Worm (Caenorhabditis elegans): ENCODE measurements around the gene mtq-2.
A peak's percentile ranks its signal among the peaks of the same experiment; 100 is the strongest.

Gene mtq-2

DNA sequence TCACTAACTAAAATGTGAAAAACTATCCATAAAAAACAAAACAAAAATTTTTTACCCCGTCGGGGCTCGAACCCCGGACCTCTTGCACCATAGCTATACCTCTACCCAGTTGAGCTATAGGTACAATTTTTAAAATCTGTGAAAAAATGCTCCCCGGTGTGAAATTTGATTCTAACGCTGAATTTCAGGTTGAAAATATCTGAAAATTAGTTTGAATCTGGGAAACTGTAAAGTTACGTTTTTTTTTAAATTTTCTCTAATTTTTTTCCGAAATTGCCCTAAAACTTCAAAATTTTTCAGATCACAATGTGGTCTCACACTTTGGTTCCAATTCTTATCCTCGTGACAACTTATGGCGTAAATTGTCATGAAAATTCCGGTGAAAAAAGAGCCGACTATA, 18.6 kb upstream of the mtq-2 start, which contains the start of gene Y59C2A.1:
TSS of gene Y59C2A.1 (plus strand) at position 301 of the 400 bp plus-strand sequence.
- TF ChIP-seq nhr-6 (tag; optimal IDR thresholded peaks at IDR 0.05) (no peak), ztf-11 (tag; optimal IDR thresholded peaks at IDR 0.05) (no peak), mab-5 (tag; optimal IDR thresholded peaks at IDR 0.05) (no peak), snpc-4 (tag; optimal IDR thresholded peaks at IDR 0.05) (no peak), lsy-2 (tag; optimal IDR thresholded peaks at IDR 0.05) (no peak), sma-3 (GFP tag; optimal IDR thresholded peaks at IDR 0.05) (no peak), crh-2 (tag; optimal IDR thresholded peaks at IDR 0.05) (no peak), peb-1 (tag; optimal IDR thresholded peaks at IDR 0.05) (no peak), mbf-1 (tag; optimal IDR thresholded peaks at IDR 0.05) (no peak), nhr-25 (tag; optimal IDR thresholded peaks at IDR 0.05) (no peak), C34F6.9 (tag; optimal IDR thresholded peaks at IDR 0.05) (no peak), alr-1 (tag; optimal IDR thresholded peaks at IDR 0.05) (no peak), R02D3.7 (tag; optimal IDR thresholded peaks at IDR 0.05) (no peak), zag-1 (tag; optimal IDR thresholded peaks at IDR 0.05) (no peak), nhr-11 (tag; optimal IDR thresholded peaks at IDR 0.05) (no peak), egl-27 (tag; optimal IDR thresholded peaks at IDR 0.05) (no peak)

ce11 chrII:2206064-2206722, 16.9 kb upstream of the mtq-2 start:
- no peak for TF ChIP-seq skn-1 (tag; optimal IDR thresholded peaks at IDR 0.05)
- no peak for TF ChIP-seq ztf-1 (GFP tag; conservative IDR thresholded peaks at IDR 0.05)
- no peak for TF ChIP-seq ama-1 (optimal IDR thresholded peaks at IDR 0.05)
- TF ChIP-seq aly-2 (tag; optimal IDR thresholded peaks at IDR 0.05) = no peak
- no peak for TF ChIP-seq dmd-4 (tag; optimal IDR thresholded peaks at IDR 0.05)
- TF ChIP-seq nhr-237 (tag; optimal IDR thresholded peaks at IDR 0.05) = no peak
- TF ChIP-seq sma-9 (GFP tag; optimal IDR thresholded peaks at IDR 0.05) = no peak
- no peak for TF ChIP-seq sma-9 (tag; optimal IDR thresholded peaks at IDR 0.05)

DNA sequence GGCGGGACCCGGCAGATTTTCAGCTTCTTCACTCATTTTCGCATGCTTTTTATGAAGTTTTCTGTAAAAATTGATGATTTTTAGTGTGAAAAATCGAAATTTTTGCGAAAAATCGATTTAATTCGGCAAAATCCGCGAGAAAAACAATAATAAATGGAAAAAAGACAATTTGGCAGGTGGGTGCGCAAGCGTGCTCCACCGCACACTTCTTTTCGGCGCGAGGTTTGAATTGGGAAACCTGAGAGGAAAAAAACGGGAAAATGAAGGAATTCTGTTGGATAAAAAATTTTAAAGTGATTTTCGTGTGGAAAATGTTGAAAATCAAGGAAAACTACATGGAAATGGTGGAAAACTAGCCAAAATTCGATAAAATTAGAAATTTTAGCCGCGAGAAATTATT, 14.8 kb upstream of the mtq-2 start, which contains the start of gene Y59C2A.2:
TSS of gene Y59C2A.2 (minus strand) at position 61 of the 400 bp plus-strand sequence.
- TF ChIP-seq mdl-1 (tag; optimal IDR thresholded peaks at IDR 0.05) (no peak), crh-2 (tag; optimal IDR thresholded peaks at IDR 0.05) (peak; percentile 8), unc-55 (GFP tag; optimal IDR thresholded peaks at IDR 0.05) (peak; percentile 56), ceh-82 (tag; optimal IDR thresholded peaks at IDR 0.05) (no peak), unc-39 (tag; optimal IDR thresholded peaks at IDR 0.05) (no peak), gmeb-1 (tag; optimal IDR thresholded peaks at IDR 0.05) (peak; percentile 92), C34F6.9 (tag; optimal IDR thresholded peaks at IDR 0.05) (peak; percentile 27), nhr-129 (tag; optimal IDR thresholded peaks at IDR 0.05) (peak; percentile 29), nhr-237 (tag; optimal IDR thresholded peaks at IDR 0.05) (no peak), snpc-4 (tag; optimal IDR thresholded peaks at IDR 0.05) (no peak), nhr-21 (tag; optimal IDR thresholded peaks at IDR 0.05) (no peak), ZK546.5 (tag; optimal IDR thresholded peaks at IDR 0.05) (no peak), lsy-2 (tag; optimal IDR thresholded peaks at IDR 0.05) (peak in 1 of 2 experiments; percentile 71), lin-13 (GFP tag; optimal IDR thresholded peaks at IDR 0.05) (peak; percentile 53)

DNA sequence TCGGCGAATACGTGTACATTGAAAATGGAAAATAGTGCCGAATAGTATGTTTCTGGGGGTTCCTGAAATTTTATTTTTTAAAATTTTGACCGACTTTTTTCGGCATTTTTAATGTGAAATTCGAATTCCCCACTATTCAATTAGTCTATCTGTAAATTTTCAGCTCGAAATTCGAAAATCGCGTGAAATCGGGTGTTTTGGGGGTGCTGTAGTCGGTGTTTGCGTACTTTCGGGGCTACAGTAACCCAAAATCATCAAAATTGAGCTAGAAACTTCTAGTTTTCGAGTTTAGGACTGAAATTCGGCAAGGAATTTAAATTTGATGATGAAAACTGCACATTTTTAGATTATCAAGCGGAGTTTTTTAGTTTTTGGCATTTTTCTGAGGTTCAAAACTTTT, 12.9 kb upstream of the mtq-2 start:
- no peak for TF ChIP-seq peb-1 (tag; optimal IDR thresholded peaks at IDR 0.05)
- TF ChIP-seq nhr-11 (tag; optimal IDR thresholded peaks at IDR 0.05) = no peak
- TF ChIP-seq nhr-25 (tag; optimal IDR thresholded peaks at IDR 0.05) = no peak
- TF ChIP-seq sem-4 (tag; optimal IDR thresholded peaks at IDR 0.05) = no peak
- TF ChIP-seq R02D3.7 (tag; optimal IDR thresholded peaks at IDR 0.05) = no peak
- no peak for TF ChIP-seq nhr-12 (tag; optimal IDR thresholded peaks at IDR 0.05)
- TF ChIP-seq ztf-1 (GFP tag; conservative IDR thresholded peaks at IDR 0.05) = no peak
- TF ChIP-seq ZK546.5 (tag; optimal IDR thresholded peaks at IDR 0.05) = no peak
- no peak for TF ChIP-seq nhr-129 (tag; optimal IDR thresholded peaks at IDR 0.05)

- TF ChIP-seq ama-1 (optimal IDR thresholded peaks at IDR 0.05) (no peak), lin-39 (tag; optimal IDR thresholded peaks at IDR 0.05) (no peak), nhr-11 (tag; optimal IDR thresholded peaks at IDR 0.05) (no peak), blmp-1 (tag; optimal IDR thresholded peaks at IDR 0.05; ENCODE audit: insufficient read depth) (no peak), unc-55 (GFP tag; optimal IDR thresholded peaks at IDR 0.05) (peak; percentile 20), ztf-11 (tag; optimal IDR thresholded peaks at IDR 0.05) (no peak), fos-1 (tag; optimal IDR thresholded peaks at IDR 0.05) (no peak), lin-11 (tag; optimal IDR thresholded peaks at IDR 0.05) (no peak), ceh-16 (tag; optimal IDR thresholded peaks at IDR 0.05) (no peak), snpc-4 (tag; optimal IDR thresholded peaks at IDR 0.05) (no peak), aly-2 (tag; optimal IDR thresholded peaks at IDR 0.05) (no peak), mbf-1 (tag; optimal IDR thresholded peaks at IDR 0.05) (no peak), ZK546.5 (tag; optimal IDR thresholded peaks at IDR 0.05) (no peak), R02D3.7 (tag; optimal IDR thresholded peaks at IDR 0.05) (no peak), nhr-6 (tag; optimal IDR thresholded peaks at IDR 0.05) (no peak), sma-3 (GFP tag; optimal IDR thresholded peaks at IDR 0.05) (no peak), nhr-21 (tag; optimal IDR thresholded peaks at IDR 0.05) (no peak), mdl-1 (tag; optimal IDR thresholded peaks at IDR 0.05) (peak in 1 of 2 experiments; percentile 18), elt-3 (tag; optimal IDR thresholded peaks at IDR 0.05) (no peak), ztf-1 (GFP tag; conservative IDR thresholded peaks at IDR 0.05) (no peak), Y55F3AM.14 (GFP tag; optimal IDR thresholded peaks at IDR 0.05) (no peak), nhr-25 (tag; optimal IDR thresholded peaks at IDR 0.05) (no peak), C34F6.9 (tag; optimal IDR thresholded peaks at IDR 0.05) (peak; percentile 32)
Measured at ce11 chrII:2197555-2198288, 8.5 kb upstream of the mtq-2 start, which contains the start of gene C33C12.1. Gene C33C12.1 (plus strand): TSS chrII:2198238.
